Worm (Caenorhabditis elegans) whole organism, L4 larva: ENCODE data around the gene F31E3.2.
A peak's percentile ranks its signal among the peaks of the same experiment; 100 is the strongest.

ENCODE experiments used
- F26F4.8 ChIP-seq: fragments of 200-800 bp; sonication (Bioruptor generic); conservative IDR thresholded peaks from 2 replicates; pipeline ENCODE4 v1.3.6; 2022; ENCODE audit warnings: missing genetic modification characterization, missing compliant biosample characterization
- F49E8.2 ChIP-seq: sonication (generic microtip); optimal IDR thresholded peaks from 2 replicates; lab custom pipeline; 2016; ENCODE audit warnings: missing compliant biosample characterization, mild to moderate bottlenecking, missing genetic modification characterization, borderline replicate concordance
- T26A8.4 ChIP-seq: fragments of 200-800 bp; sonication (Bioruptor generic); IDR thresholded peaks from 2 replicates; pipeline ENCODE4 v1.3.6; 2022; ENCODE audit warnings: missing genetic modification characterization, missing compliant biosample characterization
- Y48G9A.11 ChIP-seq: fragments of 200-800 bp; sonication (Bioruptor generic); IDR thresholded peaks from 2 replicates; pipeline ENCODE4 v1.3.6; 2022; ENCODE audit warnings: missing genetic modification reagents, missing genetic modification characterization, missing compliant biosample characterization
- Y75B8A.6 ChIP-seq: fragments of 200-800 bp; sonication (Bioruptor generic); IDR thresholded peaks from 2 replicates; pipeline ENCODE4 v1.3.6; 2022; ENCODE audit warnings: missing genetic modification reagents, missing genetic modification characterization, missing compliant biosample characterization
- aly-2 ChIP-seq: sonication (generic microtip); optimal IDR thresholded peaks from 2 replicates; lab custom pipeline; 2018; ENCODE audit warnings: missing biosample characterization, missing genetic modification characterization
- ama-1 ChIP-seq: fragments of 150-350 bp; optimal IDR thresholded peaks from 2 replicates; lab custom pipeline; 2014; ENCODE audit warnings: inconsistent platforms, mixed read lengths
- attf-4 ChIP-seq: sonication (generic microtip); optimal IDR thresholded peaks from 3 replicates; lab custom pipeline; 2017; ENCODE audit warnings: missing biosample characterization, missing genetic modification characterization
- ceh-44 ChIP-seq: fragments of 200-800 bp; sonication (Bioruptor generic); IDR thresholded peaks from 2 replicates; pipeline ENCODE4 v1.3.6; 2022; ENCODE audit warnings: missing genetic modification reagents, missing genetic modification characterization, missing compliant biosample characterization
- ces-1 ChIP-seq: fragments of 150-350 bp; sonication (generic microtip); optimal IDR thresholded peaks from 4 replicates; lab custom pipeline; 2014; ENCODE audit warnings: missing biosample characterization, missing genetic modification reagents, missing genetic modification characterization
- ctbp-1 ChIP-seq: fragments of 200-800 bp; sonication (Bioruptor generic); IDR thresholded peaks from 2 replicates; pipeline ENCODE4 v1.3.6; 2022; ENCODE audit warnings: missing genetic modification reagents, missing genetic modification characterization, missing compliant biosample characterization
- daf-12 ChIP-seq: fragments of 150-350 bp; optimal IDR thresholded peaks from 2 replicates; lab custom pipeline; 2014; ENCODE audit warnings: missing biosample characterization, missing genetic modification reagents, missing genetic modification characterization
- daf-16 ChIP-seq, 3 experiments: sonication (generic microtip); optimal IDR thresholded peaks; 2 replicates each; lab custom pipeline; 2016 to 2017; ENCODE audit warnings: missing genetic modification characterization in 3 of 3, missing genetic modification reagents in 3 of 3, mild to moderate bottlenecking in 2 of 3, missing compliant biosample characterization in 2 of 3, missing biosample characterization in 1 of 3, moderate library complexity in 1 of 3
- daf-8 ChIP-seq: fragments of 200-800 bp; sonication (Bioruptor generic); IDR thresholded peaks from 2 replicates; pipeline ENCODE4 v1.3.6; 2022; ENCODE audit warnings: missing genetic modification characterization, missing compliant biosample characterization
- dmd-9 ChIP-seq: fragments of 200-800 bp; sonication (Bioruptor generic); IDR thresholded peaks from 2 replicates; pipeline ENCODE4 v1.3.6; 2022; ENCODE audit warnings: missing genetic modification reagents, missing genetic modification characterization, missing compliant biosample characterization
- duxl-1 ChIP-seq: sonication (generic microtip); optimal IDR thresholded peaks from 2 replicates; lab custom pipeline; 2016; ENCODE audit warnings: mild to moderate bottlenecking, missing genetic modification characterization, moderate library complexity, missing compliant biosample characterization; ENCODE audit not compliant: poor library complexity
- egl-27 ChIP-seq: sonication (generic microtip); optimal IDR thresholded peaks from 3 replicates; lab custom pipeline; 2017; ENCODE audit warnings: missing biosample characterization, missing genetic modification reagents, missing genetic modification characterization
- fkh-10 ChIP-seq: fragments of 150-350 bp; optimal IDR thresholded peaks from 2 replicates; lab custom pipeline; 2014; ENCODE audit warnings: missing biosample characterization, missing genetic modification reagents, missing genetic modification characterization
- fos-1 ChIP-seq: fragments of 150-350 bp; optimal IDR thresholded peaks from 2 replicates; lab custom pipeline; 2014; ENCODE audit warnings: missing biosample characterization, missing genetic modification characterization
- hmg-1.1 ChIP-seq: fragments of 200-800 bp; sonication (Bioruptor generic); IDR thresholded peaks from 2 replicates; pipeline ENCODE4 v1.3.6; 2022; ENCODE audit warnings: missing genetic modification reagents, missing genetic modification characterization, missing compliant biosample characterization
- lin-13 ChIP-seq: fragments of 150-350 bp; optimal IDR thresholded peaks from 2 replicates; lab custom pipeline; 2014; ENCODE audit warnings: missing biosample characterization, missing genetic modification reagents, missing genetic modification characterization
- lin-29 ChIP-seq: fragments of 200-800 bp; sonication (Bioruptor generic); IDR thresholded peaks from 2 replicates; pipeline ENCODE4 v1.3.6; 2022; ENCODE audit warnings: missing genetic modification reagents, missing genetic modification characterization, missing compliant biosample characterization
- lin-38 ChIP-seq: fragments of 200-800 bp; sonication (Bioruptor generic); IDR thresholded peaks from 2 replicates; pipeline ENCODE4 v1.3.6; 2022; ENCODE audit warnings: missing genetic modification reagents, missing genetic modification characterization, missing compliant biosample characterization
- lsy-2 ChIP-seq, 2 experiments: fragments of 150-350 bp in 1 of 2; sonication (generic microtip) in 1 of 2; optimal IDR thresholded peaks; 2 replicates each; lab custom pipeline; 2014 to 2017; ENCODE audit warnings: missing biosample characterization in 2 of 2, missing genetic modification characterization in 2 of 2
- madf-9 ChIP-seq: fragments of 200-800 bp; sonication (Bioruptor generic); conservative IDR thresholded peaks from 2 replicates; pipeline ENCODE4 v1.3.6; 2022; ENCODE audit warnings: missing genetic modification reagents, missing genetic modification characterization, missing compliant biosample characterization
- mdl-1 ChIP-seq, 2 experiments: fragments of 150-350 bp in 1 of 2; sonication (generic microtip) in 1 of 2; optimal IDR thresholded peaks; 2 replicates each; lab custom pipeline; 2014 to 2017; ENCODE audit warnings: missing biosample characterization in 2 of 2, missing genetic modification characterization in 2 of 2
- mep-1 ChIP-seq: fragments of 150-350 bp; sonication (generic microtip); optimal IDR thresholded peaks from 3 replicates; lab custom pipeline; 2014; ENCODE audit warnings: missing biosample characterization, missing genetic modification characterization
- mes-2 ChIP-seq: sonication (generic microtip); optimal IDR thresholded peaks from 2 replicates; lab custom pipeline; 2016; ENCODE audit warnings: missing genotype, mild to moderate bottlenecking, missing genetic modification characterization, missing compliant biosample characterization; ENCODE audit not compliant: poor library complexity, severe bottlenecking
- nhr-237 ChIP-seq: sonication (generic microtip); optimal IDR thresholded peaks from 2 replicates; lab custom pipeline; 2017; ENCODE audit warnings: missing biosample characterization, missing genetic modification characterization
- nhr-25 ChIP-seq: sonication (generic microtip); optimal IDR thresholded peaks from 2 replicates; lab custom pipeline; 2017; ENCODE audit warnings: missing genetic modification characterization, mild to moderate bottlenecking, missing compliant biosample characterization, antibody characterized with exemption, moderate library complexity, borderline replicate concordance; ENCODE audit not compliant: insufficient read depth
- nhr-28 ChIP-seq: fragments of 150-350 bp; optimal IDR thresholded peaks from 2 replicates; lab custom pipeline; 2014; ENCODE audit warnings: missing biosample characterization, missing genetic modification characterization
- nhr-76 ChIP-seq: fragments of 150-350 bp; optimal IDR thresholded peaks from 2 replicates; lab custom pipeline; 2014; ENCODE audit warnings: missing biosample characterization, missing genetic modification characterization
- nhr-77 ChIP-seq: fragments of 150-350 bp; optimal IDR thresholded peaks from 2 replicates; lab custom pipeline; 2014; ENCODE audit warnings: missing biosample characterization, missing genetic modification characterization
- set-16 ChIP-seq: fragments of 200-800 bp; sonication (Bioruptor generic); IDR thresholded peaks from 2 replicates; pipeline ENCODE4 v1.3.6; 2022; ENCODE audit warnings: missing genetic modification reagents, missing genetic modification characterization, missing compliant biosample characterization
- tra-1 ChIP-seq: fragments of 200-800 bp; sonication (Bioruptor generic); IDR thresholded peaks from 2 replicates; pipeline ENCODE4 v1.3.6; 2022; ENCODE audit warnings: missing genetic modification reagents, missing genetic modification characterization, missing compliant biosample characterization
- unc-39 ChIP-seq: sonication (generic microtip); optimal IDR thresholded peaks from 2 replicates; lab custom pipeline; 2017; ENCODE audit warnings: missing biosample characterization, missing genetic modification characterization
- unc-62 ChIP-seq, 3 experiments: fragments of 150-350 bp in 1 of 3; sonication (generic microtip); optimal IDR thresholded peaks in 2 of 3; peaks in 1 of 3; 1 replicate in 1 of 3; 2 replicates in 2 of 3; lab custom pipeline; 2014 to 2017; ENCODE audit warnings: missing biosample characterization in 3 of 3, missing genetic modification characterization in 3 of 3, missing genetic modification reagents in 3 of 3, missing genotype in 1 of 3
- ztf-11 ChIP-seq: fragments of 150-350 bp; optimal IDR thresholded peaks from 2 replicates; lab custom pipeline; 2014; ENCODE audit warnings: missing biosample characterization, missing genetic modification characterization

Gene F31E3.2

DNA sequence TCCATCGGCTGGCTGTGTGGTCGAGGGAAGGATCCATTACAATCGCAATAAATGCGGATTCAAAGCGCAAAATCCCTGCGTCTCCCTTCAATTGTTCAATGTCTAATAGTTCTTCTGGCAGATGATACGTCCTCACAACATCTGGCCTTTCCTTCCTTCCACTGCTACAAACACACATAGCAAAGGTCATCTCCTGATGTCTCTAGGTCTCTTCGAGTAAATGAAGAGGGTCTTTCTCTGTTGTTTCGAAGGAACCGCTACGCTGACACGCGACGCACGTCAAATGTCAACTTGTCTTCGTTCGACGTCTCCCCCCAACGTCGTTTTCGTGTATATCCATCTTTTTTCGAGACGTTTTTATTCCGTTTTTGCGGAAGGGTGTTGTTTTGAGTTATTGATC, 5.1 kb downstream of the F31E3.2 start (continued):
- TF ChIP-seq madf-9 (GFP tag; lab: Robert Waterston, UW) (no peak), nhr-25 (tag; lab: Kevin White, UChicago) (peak; percentile 67), Y75B8A.6 (GFP tag; lab: Robert Waterston, UW) (no peak), mdl-1 (tag; optimal IDR thresholded peaks at IDR 0.05; lab: Kevin White, UChicago) (peak in 1 of 2 experiments; percentile 56), F26F4.8 (no peak), nhr-28 (tag; lab: Kevin White, UChicago) (peak; percentile 77), unc-62 (GFP tag; optimal IDR thresholded peaks at IDR 0.05 in 1 of 2; lab: Kevin White, UChicago) (peak in 1 of 2 experiments; percentile 100), unc-62 (tag; optimal IDR thresholded peaks at IDR 0.05; lab: Kevin White, UChicago) (no peak), lin-13 (GFP tag; lab: Kevin White, UChicago) (no peak), mep-1 (tag; lab: Kevin White, UChicago) (peak; percentile 73), ztf-11 (tag; lab: Kevin White, UChicago) (no peak), lin-29 (GFP tag; lab: Robert Waterston, UW) (no peak), tra-1 (GFP tag; lab: Robert Waterston, UW) (0 out of 2 replicates have a peak, but pooled peaks have one; percentile 11), duxl-1 (tag; lab: Kevin White, UChicago) (no peak), hmg-1.1 (GFP tag; lab: Robert Waterston, UW) (peak; percentile 34; the same call in 1 of the 2 replicates), set-16 (no peak), mes-2 (peak; percentile 49), ces-1 (GFP tag; lab: Kevin White, UChicago) (no peak), lsy-2 (tag; optimal IDR thresholded peaks at IDR 0.05; lab: Kevin White, UChicago) (peak; percentile 61 to 87)

DNA sequence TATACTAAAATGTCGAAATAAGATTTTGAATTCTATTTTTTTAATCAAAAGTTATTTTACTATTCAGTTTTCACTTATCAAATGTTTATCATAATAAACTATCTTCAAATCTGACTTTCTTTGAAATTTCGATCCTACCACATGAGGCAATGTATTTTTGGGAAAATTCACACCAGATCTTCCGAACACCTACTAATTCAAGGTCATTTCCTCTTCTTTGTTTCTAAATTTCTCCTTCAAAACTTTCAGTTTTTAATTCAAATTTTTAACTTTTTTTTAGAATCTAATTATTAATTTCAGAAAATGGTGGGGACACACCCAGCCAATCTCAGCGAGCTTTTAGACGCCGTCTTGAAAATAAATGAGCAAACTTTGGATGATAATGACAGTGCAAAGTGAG, 5.8 kb downstream of the F31E3.2 start, which contains the start of gene ceh-20:
ceh-20 (plus strand) TSS at position 301 of the 400 bp plus-strand sequence.
- TF ChIP-seq unc-62 (GFP tag; optimal IDR thresholded peaks at IDR 0.05 in 1 of 2; lab: Kevin White, UChicago) (peak in 1 of 2 experiments; percentile 65), unc-62 (tag; optimal IDR thresholded peaks at IDR 0.05; lab: Kevin White, UChicago) (no peak), daf-12 (tag; lab: Kevin White, UChicago) (no peak), aly-2 (tag; lab: Kevin White, UChicago) (no peak), fos-1 (tag; lab: Kevin White, UChicago) (no peak), daf-8 (GFP tag; lab: Robert Waterston, UW) (no peak)
- TF ChIP-seq, all 104 proteins: peak for 1

DNA sequence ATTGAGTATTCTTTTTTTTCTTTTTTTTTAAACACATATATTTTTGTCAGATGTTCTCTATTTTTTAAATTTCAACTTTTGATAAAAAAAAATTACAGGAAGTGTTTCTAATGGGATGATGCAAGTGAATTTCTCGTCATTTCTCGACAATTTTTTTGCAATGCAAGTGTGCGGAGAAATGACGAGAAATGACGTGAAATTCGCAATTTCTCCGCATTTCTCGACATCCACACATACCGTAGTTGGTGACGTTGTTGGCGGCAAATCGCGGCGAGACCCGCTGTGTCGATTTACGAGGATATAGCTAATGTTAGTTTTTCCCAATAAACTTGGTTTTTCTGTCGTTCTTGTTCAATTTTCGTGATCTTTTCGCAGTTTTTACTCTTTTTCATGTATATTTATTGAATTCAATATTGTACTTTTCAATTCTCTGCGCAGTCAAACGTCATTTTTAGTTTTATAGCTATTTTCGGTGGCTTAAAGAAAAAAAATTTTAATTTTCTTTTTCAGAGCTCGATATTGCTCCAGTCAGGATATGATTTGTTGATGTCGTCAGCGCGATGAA, 8.3 kb downstream of the F31E3.2 start, which contains the start of gene F31E3.6:
F31E3.6 (plus strand) TSS at position 93 of the 565 bp plus-strand sequence.
- TF ChIP-seq Y48G9A.11 (GFP tag; lab: Robert Waterston, UW): peak; percentile 52; the same call in 1 of the 2 replicates
- TF ChIP-seq T26A8.4 (GFP tag; lab: Robert Waterston, UW): peak; percentile 14; the same call in 1 of the 2 replicates
- peak; percentile 9 to 28 for TF ChIP-seq lsy-2 (tag; optimal IDR thresholded peaks at IDR 0.05; lab: Kevin White, UChicago)
- TF ChIP-seq lin-38 (GFP tag; lab: Robert Waterston, UW): peak; percentile 44; the same call in 1 of the 2 replicates
- TF ChIP-seq hmg-1.1 (GFP tag; lab: Robert Waterston, UW): 0 out of 2 replicates have a peak, but pooled peaks have one; percentile 41

DNA sequence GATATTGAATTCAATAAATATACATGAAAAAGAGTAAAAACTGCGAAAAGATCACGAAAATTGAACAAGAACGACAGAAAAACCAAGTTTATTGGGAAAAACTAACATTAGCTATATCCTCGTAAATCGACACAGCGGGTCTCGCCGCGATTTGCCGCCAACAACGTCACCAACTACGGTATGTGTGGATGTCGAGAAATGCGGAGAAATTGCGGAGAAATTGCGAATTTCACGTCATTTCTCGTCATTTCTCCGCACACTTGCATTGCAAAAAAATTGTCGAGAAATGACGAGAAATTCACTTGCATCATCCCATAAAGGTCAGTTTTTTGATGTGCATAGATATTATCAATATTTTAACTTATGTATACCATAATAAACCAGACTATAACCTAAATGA, 11.3 kb downstream of the F31E3.2 start:
- TF ChIP-seq Y48G9A.11 (GFP tag; lab: Robert Waterston, UW): 0 out of 2 replicates have a peak, but pooled peaks have one; percentile 24
- TF ChIP-seq lin-38 (GFP tag; lab: Robert Waterston, UW): peak; percentile 38
- TF ChIP-seq, all 104 proteins: peak for 2; not testable (repeated sequence) for 102

DNA sequence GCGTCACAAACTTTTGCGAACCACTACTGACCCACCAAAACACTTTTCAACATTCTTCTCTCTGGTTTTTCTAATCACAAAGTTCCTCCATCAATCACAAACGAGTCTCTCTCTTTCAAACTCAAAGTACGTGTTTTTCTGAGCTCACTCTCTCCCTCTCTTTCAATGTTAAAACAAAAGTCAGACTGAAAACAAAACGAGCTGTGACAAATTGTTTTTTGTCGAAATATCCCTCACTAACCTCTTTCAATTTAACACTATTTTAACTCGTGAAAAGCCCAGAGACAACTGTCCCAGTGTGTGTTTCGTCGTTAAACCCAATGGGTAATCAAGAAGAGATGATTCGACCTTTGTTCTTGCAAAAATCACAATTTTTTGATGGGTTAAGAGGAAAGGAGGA, 14.3 kb downstream of the F31E3.2 start:
- TF ChIP-seq egl-27 (no peak), nhr-77 (no peak), attf-4 (tag; lab: Kevin White, UChicago) (no peak), F49E8.2 (tag; lab: Kevin White, UChicago) (no peak), unc-39 (tag; lab: Kevin White, UChicago) (no peak), ceh-44 (no peak), daf-12 (tag; lab: Kevin White, UChicago) (no peak), ztf-11 (tag; lab: Kevin White, UChicago) (no peak), mep-1 (tag; lab: Kevin White, UChicago) (peak; percentile 27), unc-62 (GFP tag; optimal IDR thresholded peaks at IDR 0.05 in 1 of 2; lab: Kevin White, UChicago) (peak in 1 of 2 experiments; percentile 95), unc-62 (tag; optimal IDR thresholded peaks at IDR 0.05; lab: Kevin White, UChicago) (no peak), ctbp-1 (GFP tag; lab: Robert Waterston, UW) (no peak), ces-1 (GFP tag; lab: Kevin White, UChicago) (no peak), mes-2 (no peak), fkh-10 (GFP tag; lab: Kevin White, UChicago) (no peak), daf-16 (GFP tag; optimal IDR thresholded peaks at IDR 0.05; lab: Kevin White, UChicago) (peak in 1 of 2 experiments; percentile 91), daf-16 (tag; optimal IDR thresholded peaks at IDR 0.05; lab: Kevin White, UChicago) (no peak), nhr-76 (tag; lab: Kevin White, UChicago) (no peak), dmd-9 (no peak), ama-1 (lab: Kevin White, UChicago) (no peak), nhr-237 (tag; lab: Kevin White, UChicago) (no peak)
